Fruit fly (Drosophila melanogaster) whole organism, prepupa: ENCODE data around the gene CG33483.

Experiments
- Blimp-1 ChIP-seq: fragments of 200-800 bp; sonication (Bioruptor generic); optimal IDR thresholded peaks from 3 replicates; lab custom pipeline; 2017; ENCODE audit warnings: missing biosample characterization, missing genetic modification characterization, mild to moderate bottlenecking, moderate library complexity, missing genetic modification reagents
- CG11902 ChIP-seq: fragments of 200-800 bp; sonication (Bioruptor generic); optimal IDR thresholded peaks from 3 replicates; lab custom pipeline; 2016; ENCODE audit warnings: missing biosample characterization, missing genetic modification characterization
- CG15336 ChIP-seq: fragments of 200-800 bp; sonication (Bioruptor generic); IDR thresholded peaks from 2 replicates; pipeline ENCODE4 v1.3.6; 2022; ENCODE audit warnings: missing biosample characterization, missing genetic modification characterization
- CG1621 ChIP-seq: fragments of 200-800 bp; sonication (Bioruptor generic); optimal IDR thresholded peaks from 3 replicates; lab custom pipeline; 2018; ENCODE audit warnings: missing biosample characterization, mild to moderate bottlenecking, missing genetic modification characterization
- CG16779 ChIP-seq: fragments of 200-800 bp; sonication (Bioruptor generic); optimal IDR thresholded peaks from 3 replicates; lab custom pipeline; 2017; ENCODE audit warnings: missing biosample characterization, mild to moderate bottlenecking, missing genetic modification characterization
- CG3032 ChIP-seq: fragments of 200-800 bp; optimal IDR thresholded peaks from 2 replicates; lab custom pipeline; 2019; ENCODE audit warnings: missing biosample characterization, mild to moderate bottlenecking, missing genetic modification characterization, moderate library complexity
- CG31627 ChIP-seq: fragments of 200-800 bp; sonication (Bioruptor generic); optimal IDR thresholded peaks from 3 replicates; lab custom pipeline; 2016; ENCODE audit warnings: missing biosample characterization, missing genetic modification characterization
- CG32006 ChIP-seq: fragments of 200-800 bp; sonication (Bioruptor generic); optimal IDR thresholded peaks from 3 replicates; lab custom pipeline; 2017; ENCODE audit warnings: missing biosample characterization, mild to moderate bottlenecking, missing genetic modification characterization
- CG34406 ChIP-seq: fragments of 200-800 bp; sonication (Bioruptor generic); optimal IDR thresholded peaks from 3 replicates; lab custom pipeline; 2016; ENCODE audit warnings: missing biosample characterization, missing genetic modification characterization
- CG3919 ChIP-seq: fragments of 200-800 bp; sonication (Bioruptor generic); optimal IDR thresholded peaks from 3 replicates; lab custom pipeline; 2016; ENCODE audit warnings: missing biosample characterization, missing genetic modification characterization
- CG6276 ChIP-seq: fragments of 200-800 bp; sonication (Bioruptor generic); optimal IDR thresholded peaks from 2 replicates; lab custom pipeline; 2017; ENCODE audit warnings: missing biosample characterization, mild to moderate bottlenecking, missing genetic modification characterization
- CG6808 ChIP-seq: fragments of 200-800 bp; sonication (Bioruptor generic); optimal IDR thresholded peaks from 3 replicates; lab custom pipeline; 2017; ENCODE audit warnings: missing biosample characterization, missing genetic modification characterization, mild to moderate bottlenecking, moderate library complexity, missing genetic modification reagents
- CG7368 ChIP-seq: fragments of 200-800 bp; sonication (Bioruptor generic); optimal IDR thresholded peaks from 3 replicates; lab custom pipeline; 2016; ENCODE audit warnings: missing biosample characterization, missing genetic modification characterization
- CG8119 ChIP-seq: fragments of 200-800 bp; sonication (Bioruptor generic); IDR thresholded peaks from 3 replicates; pipeline ENCODE4 v1.3.6; 2022; ENCODE audit warnings: missing biosample characterization, missing genetic modification characterization
- CG8319 ChIP-seq: fragments of 200-800 bp; sonication (Bioruptor generic); optimal IDR thresholded peaks from 3 replicates; lab custom pipeline; 2016; ENCODE audit warnings: missing biosample characterization, missing genetic modification characterization
- CG8632 ChIP-seq: fragments of 200-800 bp; sonication (Bioruptor generic); optimal IDR thresholded peaks from 3 replicates; lab custom pipeline; 2016; ENCODE audit warnings: missing biosample characterization, missing genetic modification characterization
- Eip75B ChIP-seq: fragments of 200-800 bp; sonication (Bioruptor generic); optimal IDR thresholded peaks from 3 replicates; lab custom pipeline; 2016; ENCODE audit warnings: missing biosample characterization, missing genetic modification characterization
- Eip78C ChIP-seq: fragments of 200-800 bp; sonication (Bioruptor generic); peaks from one replicate; lab custom pipeline; 2016; ENCODE audit warnings: missing biosample characterization, missing genetic modification characterization
- Ets96B ChIP-seq: fragments of 200-800 bp; optimal IDR thresholded peaks from 2 replicates; lab custom pipeline; 2019; ENCODE audit warnings: missing biosample characterization, mild to moderate bottlenecking, missing genetic modification characterization, moderate library complexity
- Gug ChIP-seq: fragments of 200-800 bp; sonication (Bioruptor generic); IDR thresholded peaks from 2 replicates; pipeline ENCODE4 v1.3.6; 2022; ENCODE audit warnings: missing biosample characterization, missing genetic modification characterization
- Hr38 ChIP-seq: sonication (Bioruptor generic); optimal IDR thresholded peaks from 2 replicates; lab custom pipeline; 2016; ENCODE audit warnings: missing biosample characterization, missing genetic modification characterization
- Hr4 ChIP-seq: fragments of 200-800 bp; sonication (Bioruptor generic); optimal IDR thresholded peaks from 3 replicates; lab custom pipeline; 2016; ENCODE audit warnings: missing biosample characterization, missing genetic modification characterization
- Met ChIP-seq: fragments of 200-800 bp; sonication (Bioruptor generic); optimal IDR thresholded peaks from 3 replicates; lab custom pipeline; 2016; ENCODE audit warnings: missing biosample characterization, missing genetic modification characterization
- OdsH ChIP-seq: fragments of 200-800 bp; sonication (Bioruptor generic); optimal IDR thresholded peaks from 3 replicates; lab custom pipeline; 2016; ENCODE audit warnings: missing biosample characterization, missing genetic modification characterization
- achi ChIP-seq: fragments of 200-800 bp; sonication (Bioruptor generic); optimal IDR thresholded peaks from 3 replicates; lab custom pipeline; 2016; ENCODE audit warnings: missing biosample characterization, missing genetic modification characterization
- acj6 ChIP-seq: fragments of 200-800 bp; sonication (Bioruptor generic); optimal IDR thresholded peaks from 3 replicates; lab custom pipeline; 2016; ENCODE audit warnings: missing biosample characterization, missing genetic modification characterization
- dsx ChIP-seq: fragments of 200-800 bp; optimal IDR thresholded peaks from 3 replicates; lab custom pipeline; 2019; ENCODE audit warnings: missing biosample characterization, mild to moderate bottlenecking, missing genetic modification characterization, moderate library complexity; ENCODE audit not compliant: poor library complexity, severe bottlenecking
- fd59A ChIP-seq: fragments of 200-800 bp; sonication (Bioruptor generic); optimal IDR thresholded peaks from 2 replicates; lab custom pipeline; 2017; ENCODE audit warnings: missing biosample characterization, mild to moderate bottlenecking, missing genetic modification characterization, missing genetic modification reagents
- fd85E ChIP-seq: fragments of 200-800 bp; sonication (Bioruptor generic); optimal IDR thresholded peaks from 3 replicates; lab custom pipeline; 2016; ENCODE audit warnings: missing biosample characterization, missing genetic modification characterization
- fkh ChIP-seq: fragments of 200-800 bp; sonication (Bioruptor generic); optimal IDR thresholded peaks from 3 replicates; lab custom pipeline; 2017; ENCODE audit warnings: missing biosample characterization, mild to moderate bottlenecking, missing genetic modification characterization, moderate library complexity
- lz ChIP-seq: fragments of 200-800 bp; sonication (Bioruptor generic); optimal IDR thresholded peaks from 3 replicates; lab custom pipeline; 2016; ENCODE audit warnings: missing biosample characterization, missing genetic modification characterization
- pdm3 ChIP-seq: fragments of 200-800 bp; sonication (Bioruptor generic); optimal IDR thresholded peaks from 3 replicates; lab custom pipeline; 2016; ENCODE audit warnings: missing biosample characterization, missing genetic modification characterization
- salr ChIP-seq, 2 experiments: fragments of 200-800 bp; sonication (Bioruptor generic); optimal IDR thresholded peaks; 3 replicates each; lab custom pipeline; 2016 to 2018; ENCODE audit warnings: missing biosample characterization in 2 of 2, missing genetic modification characterization in 2 of 2, mild to moderate bottlenecking in 1 of 2
- ss ChIP-seq, 2 experiments: fragments of 200-800 bp; sonication (Bioruptor generic); optimal IDR thresholded peaks; 2 replicates in 1 of 2; 3 replicates in 1 of 2; lab custom pipeline; 2017 to 2018; ENCODE audit warnings: mild to moderate bottlenecking in 2 of 2, missing biosample characterization in 2 of 2, missing genetic modification characterization in 2 of 2, moderate library complexity in 1 of 2
- svp ChIP-seq: fragments of 200-800 bp; sonication (Bioruptor generic); peaks from one replicate; lab custom pipeline; 2016; ENCODE audit warnings: missing biosample characterization, missing genetic modification characterization
- topi ChIP-seq: fragments of 200-800 bp; sonication (Bioruptor generic); optimal IDR thresholded peaks from 3 replicates; lab custom pipeline; 2016; ENCODE audit warnings: missing biosample characterization, missing genetic modification characterization
- vri ChIP-seq: fragments of 200-800 bp; sonication (Bioruptor generic); optimal IDR thresholded peaks from 3 replicates; lab custom pipeline; 2016; ENCODE audit warnings: missing biosample characterization, mild to moderate bottlenecking, missing genetic modification characterization

Gene CG33483

DNA sequence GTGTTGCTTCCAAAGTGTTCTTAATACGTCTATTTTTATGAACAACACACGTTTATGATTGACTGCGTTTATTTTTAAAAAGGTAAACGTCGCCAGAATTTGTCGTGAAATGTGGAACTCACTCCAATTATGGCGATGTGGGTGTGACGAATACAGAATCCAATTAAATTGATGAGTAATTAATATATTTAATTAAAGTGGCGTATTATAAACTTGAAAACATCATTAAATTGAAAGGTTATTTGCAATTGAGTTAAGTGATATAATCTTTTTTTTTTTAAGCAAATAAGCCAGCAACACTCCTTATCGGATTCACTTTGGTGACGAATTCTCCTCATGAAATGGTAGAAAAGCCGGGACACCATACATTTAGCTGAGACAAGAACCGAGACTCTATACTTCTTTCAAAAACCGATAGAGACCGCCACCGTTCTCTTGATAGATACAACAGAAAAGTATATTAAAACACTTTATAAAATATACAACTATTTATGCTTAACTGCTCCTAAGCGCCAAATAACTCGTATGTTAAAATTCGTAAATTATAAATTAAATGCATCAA is 31.6 kb downstream of the CG33483 start:
- peak; percentile 54 for TF ChIP-seq Eip78C (GFP tag; lab: Kevin White, UChicago)
- TF ChIP-seq CG32006 (GFP tag; lab: Kevin White, UChicago), result no peak
- no peak for TF ChIP-seq ss (GFP tag; optimal IDR thresholded peaks at IDR 0.05; lab: Kevin White, UChicago)
- no peak for TF ChIP-seq fd85E (GFP tag; lab: Kevin White, UChicago)
- TF ChIP-seq CG1621 (tag; lab: Kevin White, UChicago), result no peak

DNA sequence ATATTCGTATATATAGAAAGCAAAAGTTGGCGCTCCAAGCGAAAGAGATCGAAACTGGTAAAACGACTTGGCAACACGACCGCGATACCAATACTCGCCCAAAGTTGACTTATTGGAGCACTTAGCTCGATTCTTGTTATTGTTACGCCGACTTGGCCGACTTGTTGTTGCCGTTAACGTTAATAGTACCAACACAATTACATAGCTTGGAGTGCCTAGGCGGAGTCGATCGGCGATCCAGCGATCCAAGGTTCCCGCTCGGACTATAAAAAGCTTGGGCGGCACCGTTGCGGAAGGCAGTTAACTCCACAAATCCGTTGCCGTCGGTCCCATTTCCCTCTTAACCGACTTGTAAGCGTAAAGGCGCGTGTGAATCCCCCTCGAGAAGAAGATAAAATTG is 34.7 kb downstream of the CG33483 start, which contains the start of gene Cpr100A:
Cpr100A (plus strand) TSS at position 290 of the 400 bp plus-strand sequence.
- TF ChIP-seq Eip78C (GFP tag; lab: Kevin White, UChicago) (peak; percentile 57), salr (GFP tag; optimal IDR thresholded peaks at IDR 0.05; lab: Kevin White, UChicago) (no peak), CG3919 (no peak), Blimp-1 (GFP tag; lab: Kevin White, UChicago) (peak; percentile 63)
- TF ChIP-seq, all 60 proteins: peak for 2

DNA sequence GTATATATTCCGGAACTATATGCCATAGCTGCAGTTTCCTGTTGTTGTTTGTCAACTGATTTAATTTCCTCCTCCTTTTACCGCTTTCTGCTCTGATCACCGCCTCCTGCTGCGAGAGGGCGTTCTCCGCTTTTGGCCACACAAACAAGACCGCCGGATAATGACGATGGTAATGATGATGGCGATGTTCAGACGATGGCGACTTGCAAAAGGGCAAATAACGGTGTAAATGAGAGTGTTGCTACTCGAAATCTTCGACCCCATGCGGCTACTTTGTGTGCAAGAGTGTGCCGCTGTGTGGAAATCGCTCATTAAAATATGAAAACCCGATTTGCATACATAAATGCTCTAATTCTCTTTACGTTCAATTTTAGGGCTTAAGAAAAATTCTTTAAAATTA is 36.1 kb downstream of the CG33483 start:
- TF ChIP-seq Gug (GFP tag; lab: Robert Waterston, UW) (no peak), vri (GFP tag; lab: Kevin White, UChicago) (no peak), CG11902 (GFP tag; lab: Kevin White, UChicago) (no peak), CG8319 (GFP tag; lab: Kevin White, UChicago) (no peak), achi (GFP tag; lab: Kevin White, UChicago) (no peak), svp (GFP tag; lab: Kevin White, UChicago) (peak; percentile 2)

DNA sequence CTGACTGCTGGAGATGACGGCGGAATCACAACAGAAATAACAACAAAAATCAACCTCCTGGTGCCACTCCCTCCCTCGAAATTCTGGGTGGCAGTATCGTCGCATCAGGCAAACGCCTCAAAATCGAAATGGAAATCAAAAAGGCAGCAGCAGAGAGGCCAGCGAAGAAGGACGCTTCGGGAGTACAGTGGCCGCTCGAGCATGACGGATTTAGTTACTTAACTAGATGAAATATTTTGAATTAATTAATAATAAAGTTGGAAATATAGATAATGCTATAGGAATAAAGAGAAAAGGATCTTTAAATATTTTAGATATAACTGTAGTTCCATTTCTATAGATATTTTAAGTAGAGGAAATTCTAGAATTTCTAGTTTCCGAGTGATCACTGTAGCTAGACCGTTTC is 36.6 kb downstream of the CG33483 start:
- no peak for TF ChIP-seq CG11902 (GFP tag; lab: Kevin White, UChicago)
- TF ChIP-seq OdsH (GFP tag; lab: Kevin White, UChicago), result no peak
- TF ChIP-seq CG6808 (GFP tag; lab: Kevin White, UChicago), result peak; percentile 6
- TF ChIP-seq Eip75B (GFP tag; lab: Kevin White, UChicago), result no peak
- no peak for TF ChIP-seq lz (GFP tag; lab: Kevin White, UChicago)
- TF ChIP-seq pdm3 (GFP tag; lab: Kevin White, UChicago), result no peak
- no peak for TF ChIP-seq fkh
- no peak for TF ChIP-seq Hr38 (GFP tag; lab: Kevin White, UChicago)
- no peak for TF ChIP-seq CG1621 (tag; lab: Kevin White, UChicago)
- TF ChIP-seq CG34406 (GFP tag; lab: Kevin White, UChicago), result peak; percentile 31
- peak; percentile 83 for TF ChIP-seq Eip78C (GFP tag; lab: Kevin White, UChicago)
- no peak for TF ChIP-seq CG31627 (GFP tag; lab: Kevin White, UChicago)
- no peak for TF ChIP-seq CG7368
- TF ChIP-seq Ets96B, result peak; percentile 35
- TF ChIP-seq dsx (GFP tag; lab: Kevin White, UChicago), result no peak
- TF ChIP-seq Hr4, result no peak
- peak; percentile 26 for TF ChIP-seq fd59A (GFP tag; lab: Kevin White, UChicago)
- TF ChIP-seq Blimp-1 (GFP tag; lab: Kevin White, UChicago), result no peak
- peak in 1 of 2 experiments; percentile 50 for TF ChIP-seq ss (GFP tag; optimal IDR thresholded peaks at IDR 0.05; lab: Kevin White, UChicago)
- no peak for TF ChIP-seq CG15336 (GFP tag; lab: Robert Waterston, UW)
- TF ChIP-seq CG8119 (GFP tag; lab: Robert Waterston, UW), result no peak
- TF ChIP-seq Met, result no peak
- peak; percentile 17 for TF ChIP-seq acj6
- no peak for TF ChIP-seq topi (GFP tag; lab: Kevin White, UChicago)
- TF ChIP-seq CG8632 (GFP tag; lab: Kevin White, UChicago), result peak; percentile 38
- TF ChIP-seq svp (GFP tag; lab: Kevin White, UChicago), result peak; percentile 46
- TF ChIP-seq CG16779 (tag; lab: Kevin White, UChicago), result no peak
- no peak for TF ChIP-seq fd85E (GFP tag; lab: Kevin White, UChicago)
- no peak for TF ChIP-seq Gug (GFP tag; lab: Robert Waterston, UW)
- peak; percentile 15 for TF ChIP-seq CG3032 (tag; lab: Kevin White, UChicago)
- no peak for TF ChIP-seq CG6276 (GFP tag; lab: Kevin White, UChicago)
